Fruit fly (Drosophila melanogaster) whole organism, wandering third instar larva: ENCODE results near the gene RecQ4.

Experiments
- Abd-B ChIP-seq: fragments of >200 bp; optimal IDR thresholded peaks from 2 replicates; lab custom pipeline; 2017; ENCODE audit warnings: missing biosample characterization, missing genetic modification characterization
- CrebA ChIP-seq: fragments of 200-800 bp; sonication (Bioruptor generic); optimal IDR thresholded peaks from 2 replicates; lab custom pipeline; 2016; ENCODE audit warnings: missing biosample characterization, mild to moderate bottlenecking, missing genetic modification characterization, borderline replicate concordance
- Hnf4 ChIP-seq: fragments of 200-800 bp; sonication (Bioruptor generic); optimal IDR thresholded peaks from 2 replicates; lab custom pipeline; 2016; ENCODE audit warnings: missing biosample characterization, mild to moderate bottlenecking, missing genetic modification characterization
- Hr78 ChIP-seq: fragments of >200 bp; optimal IDR thresholded peaks from 2 replicates; lab custom pipeline; 2017; ENCODE audit warnings: missing biosample characterization, missing genetic modification characterization
- Rel ChIP-seq, 2 experiments: fragments of 200-800 bp; sonication (Bioruptor generic) in 1 of 2; optimal IDR thresholded peaks; 2 replicates in 1 of 2; 3 replicates in 1 of 2; lab custom pipeline; 2016 to 2019; ENCODE audit warnings: mild to moderate bottlenecking in 2 of 2, missing biosample characterization in 2 of 2, missing genetic modification characterization in 2 of 2, moderate library complexity in 1 of 2
- fru ChIP-seq: fragments of 200-800 bp; sonication (Bioruptor generic); optimal IDR thresholded peaks from 3 replicates; lab custom pipeline; 2016; ENCODE audit warnings: missing biosample characterization, mild to moderate bottlenecking, missing genetic modification characterization
- pan ChIP-seq: fragments of >200 bp; optimal IDR thresholded peaks from 2 replicates; lab custom pipeline; 2017
- psq ChIP-seq: fragments of 200-800 bp; sonication (Bioruptor generic); optimal IDR thresholded peaks from 3 replicates; lab custom pipeline; 2017; ENCODE audit warnings: missing biosample characterization, mild to moderate bottlenecking, missing genetic modification characterization, moderate library complexity
- rgr ChIP-seq: fragments of 200-800 bp; sonication (Bioruptor generic); optimal IDR thresholded peaks from 3 replicates; lab custom pipeline; 2016; ENCODE audit warnings: missing biosample characterization, mild to moderate bottlenecking, missing genetic modification characterization
- usp ChIP-seq: fragments of >200 bp; optimal IDR thresholded peaks from 2 replicates; lab custom pipeline; 2017; ENCODE audit warnings: missing biosample characterization, missing genetic modification characterization

DNA sequence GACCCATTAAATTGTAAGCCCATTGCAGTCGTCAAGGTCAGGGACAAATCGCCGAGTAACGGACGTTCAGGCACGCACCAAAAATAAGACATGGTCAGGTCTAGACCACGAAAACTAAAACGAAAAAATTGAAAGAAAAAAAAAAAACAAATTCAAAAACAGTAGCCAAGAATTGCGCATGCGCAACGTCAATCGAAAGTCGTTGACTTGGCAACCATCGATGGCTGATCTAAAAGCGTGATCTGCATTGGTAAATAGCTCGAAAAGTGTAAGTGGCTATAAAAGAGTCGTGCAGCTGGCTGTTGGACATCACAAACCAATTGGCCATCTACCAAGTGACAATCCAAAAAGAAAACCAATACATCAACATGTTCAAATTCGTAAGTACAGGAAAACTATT, 46.1 kb upstream of the RecQ4 start, which contains the start of gene CG13678:
- TF ChIP-seq CrebA (GFP tag; lab: Kevin White, UChicago) (no peak), Hr78 (GFP tag; lab: Kevin White, UChicago) (no peak), Rel (GFP tag; optimal IDR thresholded peaks at IDR 0.05; lab: Kevin White, UChicago) (no peak), Rel (tag; optimal IDR thresholded peaks at IDR 0.05; lab: Kevin White, UChicago) (no peak), psq (GFP tag; lab: Kevin White, UChicago) (no peak), Hnf4 (GFP tag; lab: Kevin White, UChicago) (no peak), rgr (GFP tag; lab: Kevin White, UChicago) (no peak), Abd-B (GFP tag; lab: Kevin White, UChicago) (no peak), fru (no peak), usp (no peak), pan (lab: Kevin White, UChicago) (no peak)
